Fruit fly (Drosophila melanogaster) whole organism, prepupa: ENCODE results near the gene Cpr62Bb.
A peak's percentile ranks its signal among the peaks of the same experiment; 100 is the strongest.

Source experiments
- CG10631 ChIP-seq: fragments of 200-800 bp; sonication (Bioruptor generic); optimal IDR thresholded peaks from 2 replicates; lab custom pipeline; 2016; ENCODE audit warnings: missing biosample characterization, missing genetic modification characterization
- CG10669 ChIP-seq: fragments of 200-800 bp; sonication (Bioruptor generic); optimal IDR thresholded peaks from 3 replicates; lab custom pipeline; 2018; ENCODE audit warnings: missing biosample characterization, mild to moderate bottlenecking, missing genetic modification characterization, moderate library complexity
- CG11294 ChIP-seq: fragments of 200-800 bp; sonication (Bioruptor generic); IDR thresholded peaks from 2 replicates; pipeline ENCODE4 v1.3.6; 2022; ENCODE audit warnings: missing biosample characterization, missing genetic modification characterization
- CG11762 ChIP-seq: fragments of 200-800 bp; sonication (Bioruptor generic); optimal IDR thresholded peaks from 3 replicates; lab custom pipeline; 2016; ENCODE audit warnings: missing biosample characterization, missing genetic modification characterization; ENCODE audit not compliant: insufficient read depth
- CG11902 ChIP-seq: fragments of 200-800 bp; sonication (Bioruptor generic); optimal IDR thresholded peaks from 3 replicates; lab custom pipeline; 2016; ENCODE audit warnings: missing biosample characterization, missing genetic modification characterization
- CG1621 ChIP-seq: fragments of 200-800 bp; sonication (Bioruptor generic); optimal IDR thresholded peaks from 3 replicates; lab custom pipeline; 2018; ENCODE audit warnings: missing biosample characterization, mild to moderate bottlenecking, missing genetic modification characterization
- CG16779 ChIP-seq: fragments of 200-800 bp; sonication (Bioruptor generic); optimal IDR thresholded peaks from 3 replicates; lab custom pipeline; 2017; ENCODE audit warnings: missing biosample characterization, mild to moderate bottlenecking, missing genetic modification characterization
- CG3032 ChIP-seq: fragments of 200-800 bp; optimal IDR thresholded peaks from 2 replicates; lab custom pipeline; 2019; ENCODE audit warnings: missing biosample characterization, mild to moderate bottlenecking, missing genetic modification characterization, moderate library complexity
- CG32006 ChIP-seq: fragments of 200-800 bp; sonication (Bioruptor generic); optimal IDR thresholded peaks from 3 replicates; lab custom pipeline; 2017; ENCODE audit warnings: missing biosample characterization, mild to moderate bottlenecking, missing genetic modification characterization
- CG34406 ChIP-seq: fragments of 200-800 bp; sonication (Bioruptor generic); optimal IDR thresholded peaks from 3 replicates; lab custom pipeline; 2016; ENCODE audit warnings: missing biosample characterization, missing genetic modification characterization
- CG3919 ChIP-seq: fragments of 200-800 bp; sonication (Bioruptor generic); optimal IDR thresholded peaks from 3 replicates; lab custom pipeline; 2016; ENCODE audit warnings: missing biosample characterization, missing genetic modification characterization
- CG4318 ChIP-seq: fragments of 200-800 bp; sonication (Bioruptor generic); optimal IDR thresholded peaks from 3 replicates; lab custom pipeline; 2017; ENCODE audit warnings: missing biosample characterization, mild to moderate bottlenecking, missing genetic modification characterization
- CG6163 ChIP-seq: fragments of 200-800 bp; sonication (Bioruptor generic); IDR thresholded peaks from 3 replicates; pipeline ENCODE4 v1.3.6; 2022; ENCODE audit warnings: missing biosample characterization, missing genetic modification characterization
- CG6276 ChIP-seq: fragments of 200-800 bp; sonication (Bioruptor generic); optimal IDR thresholded peaks from 2 replicates; lab custom pipeline; 2017; ENCODE audit warnings: missing biosample characterization, mild to moderate bottlenecking, missing genetic modification characterization
- CG6792 ChIP-seq: fragments of 200-800 bp; sonication (Bioruptor generic); optimal IDR thresholded peaks from 3 replicates; lab custom pipeline; 2016; ENCODE audit warnings: missing biosample characterization, missing genetic modification characterization
- CG6808 ChIP-seq: fragments of 200-800 bp; sonication (Bioruptor generic); optimal IDR thresholded peaks from 3 replicates; lab custom pipeline; 2017; ENCODE audit warnings: missing biosample characterization, missing genetic modification characterization, mild to moderate bottlenecking, moderate library complexity, missing genetic modification reagents
- CG6854 ChIP-seq: fragments of 200-800 bp; sonication (Bioruptor generic); optimal IDR thresholded peaks from 2 replicates; lab custom pipeline; 2017; ENCODE audit warnings: missing biosample characterization, mild to moderate bottlenecking, missing genetic modification characterization
- CG7368 ChIP-seq: fragments of 200-800 bp; sonication (Bioruptor generic); optimal IDR thresholded peaks from 3 replicates; lab custom pipeline; 2016; ENCODE audit warnings: missing biosample characterization, missing genetic modification characterization
- CG8119 ChIP-seq: fragments of 200-800 bp; sonication (Bioruptor generic); IDR thresholded peaks from 3 replicates; pipeline ENCODE4 v1.3.6; 2022; ENCODE audit warnings: missing biosample characterization, missing genetic modification characterization
- CG8632 ChIP-seq: fragments of 200-800 bp; sonication (Bioruptor generic); optimal IDR thresholded peaks from 3 replicates; lab custom pipeline; 2016; ENCODE audit warnings: missing biosample characterization, missing genetic modification characterization
- CG9139 ChIP-seq: fragments of 200-800 bp; sonication (Bioruptor generic); optimal IDR thresholded peaks from 3 replicates; lab custom pipeline; 2017; ENCODE audit warnings: missing biosample characterization, mild to moderate bottlenecking, missing genetic modification characterization
- Eip75B ChIP-seq: fragments of 200-800 bp; sonication (Bioruptor generic); optimal IDR thresholded peaks from 3 replicates; lab custom pipeline; 2016; ENCODE audit warnings: missing biosample characterization, missing genetic modification characterization
- Eip93F ChIP-seq: fragments of 200-800 bp; sonication (Bioruptor generic); optimal IDR thresholded peaks from 2 replicates; lab custom pipeline; 2016; ENCODE audit warnings: missing biosample characterization, mild to moderate bottlenecking, missing genetic modification characterization
- Ets21C ChIP-seq: fragments of 200-800 bp; sonication (Bioruptor generic); optimal IDR thresholded peaks from 3 replicates; lab custom pipeline; 2016; ENCODE audit warnings: missing biosample characterization, missing genetic modification characterization
- Ets96B ChIP-seq: fragments of 200-800 bp; optimal IDR thresholded peaks from 2 replicates; lab custom pipeline; 2019; ENCODE audit warnings: missing biosample characterization, mild to moderate bottlenecking, missing genetic modification characterization, moderate library complexity
- Gug ChIP-seq: fragments of 200-800 bp; sonication (Bioruptor generic); IDR thresholded peaks from 2 replicates; pipeline ENCODE4 v1.3.6; 2022; ENCODE audit warnings: missing biosample characterization, missing genetic modification characterization
- Hr39 ChIP-seq: fragments of 200-800 bp; sonication (Bioruptor generic); optimal IDR thresholded peaks from 2 replicates; lab custom pipeline; 2016; ENCODE audit warnings: missing biosample characterization, missing genetic modification characterization
- Hr4 ChIP-seq: fragments of 200-800 bp; sonication (Bioruptor generic); optimal IDR thresholded peaks from 3 replicates; lab custom pipeline; 2016; ENCODE audit warnings: missing biosample characterization, missing genetic modification characterization
- Lpt ChIP-seq: fragments of 200-800 bp; sonication (Bioruptor generic); optimal IDR thresholded peaks from 3 replicates; lab custom pipeline; 2016; ENCODE audit warnings: missing biosample characterization, missing genetic modification characterization
- Met ChIP-seq: fragments of 200-800 bp; sonication (Bioruptor generic); optimal IDR thresholded peaks from 3 replicates; lab custom pipeline; 2016; ENCODE audit warnings: missing biosample characterization, missing genetic modification characterization
- OdsH ChIP-seq: fragments of 200-800 bp; sonication (Bioruptor generic); optimal IDR thresholded peaks from 3 replicates; lab custom pipeline; 2016; ENCODE audit warnings: missing biosample characterization, missing genetic modification characterization
- Smox ChIP-seq: fragments of 200-800 bp; sonication (Bioruptor generic); optimal IDR thresholded peaks from 3 replicates; lab custom pipeline; 2016; ENCODE audit warnings: missing biosample characterization, missing genetic modification characterization
- Sox102F ChIP-seq: fragments of 200-800 bp; sonication (Bioruptor generic); optimal IDR thresholded peaks from 2 replicates; lab custom pipeline; 2016; ENCODE audit warnings: missing biosample characterization, mild to moderate bottlenecking, missing genetic modification characterization
- Sox14 ChIP-seq: fragments of 200-800 bp; sonication (Bioruptor generic); optimal IDR thresholded peaks from 3 replicates; lab custom pipeline; 2016; ENCODE audit warnings: missing biosample characterization, missing genetic modification characterization
- Sox15 ChIP-seq: fragments of 200-800 bp; sonication (Bioruptor generic); optimal IDR thresholded peaks from 3 replicates; lab custom pipeline; 2016; ENCODE audit warnings: missing biosample characterization, missing genetic modification characterization
- acj6 ChIP-seq: fragments of 200-800 bp; sonication (Bioruptor generic); optimal IDR thresholded peaks from 3 replicates; lab custom pipeline; 2016; ENCODE audit warnings: missing biosample characterization, missing genetic modification characterization
- cyc ChIP-seq: fragments of 200-800 bp; sonication (Bioruptor generic); optimal IDR thresholded peaks from 3 replicates; lab custom pipeline; 2016; ENCODE audit warnings: missing biosample characterization, missing genetic modification characterization
- dac ChIP-seq: fragments of 200-800 bp; sonication (Bioruptor generic); optimal IDR thresholded peaks from 2 replicates; lab custom pipeline; 2017; ENCODE audit warnings: missing biosample characterization, mild to moderate bottlenecking, missing genetic modification characterization
- dsx ChIP-seq: fragments of 200-800 bp; optimal IDR thresholded peaks from 3 replicates; lab custom pipeline; 2019; ENCODE audit warnings: missing biosample characterization, mild to moderate bottlenecking, missing genetic modification characterization, moderate library complexity; ENCODE audit not compliant: poor library complexity, severe bottlenecking
- eg ChIP-seq: fragments of 200-800 bp; sonication (Bioruptor generic); IDR thresholded peaks from 3 replicates; pipeline ENCODE4 v1.3.6; 2022; ENCODE audit warnings: missing biosample characterization, missing genetic modification characterization
- fd59A ChIP-seq: fragments of 200-800 bp; sonication (Bioruptor generic); optimal IDR thresholded peaks from 2 replicates; lab custom pipeline; 2017; ENCODE audit warnings: missing biosample characterization, mild to moderate bottlenecking, missing genetic modification characterization, missing genetic modification reagents
- fd85E ChIP-seq: fragments of 200-800 bp; sonication (Bioruptor generic); optimal IDR thresholded peaks from 3 replicates; lab custom pipeline; 2016; ENCODE audit warnings: missing biosample characterization, missing genetic modification characterization
- fkh ChIP-seq: fragments of 200-800 bp; sonication (Bioruptor generic); optimal IDR thresholded peaks from 3 replicates; lab custom pipeline; 2017; ENCODE audit warnings: missing biosample characterization, mild to moderate bottlenecking, missing genetic modification characterization, moderate library complexity
- lz ChIP-seq: fragments of 200-800 bp; sonication (Bioruptor generic); optimal IDR thresholded peaks from 3 replicates; lab custom pipeline; 2016; ENCODE audit warnings: missing biosample characterization, missing genetic modification characterization
- net ChIP-seq: fragments of 200-800 bp; sonication (Bioruptor generic); optimal IDR thresholded peaks from 3 replicates; lab custom pipeline; 2016; ENCODE audit warnings: missing biosample characterization, missing genetic modification characterization
- pdm3 ChIP-seq: fragments of 200-800 bp; sonication (Bioruptor generic); optimal IDR thresholded peaks from 3 replicates; lab custom pipeline; 2016; ENCODE audit warnings: missing biosample characterization, missing genetic modification characterization
- salr ChIP-seq, 2 experiments: fragments of 200-800 bp; sonication (Bioruptor generic); optimal IDR thresholded peaks; 3 replicates each; lab custom pipeline; 2016 to 2018; ENCODE audit warnings: missing biosample characterization in 2 of 2, missing genetic modification characterization in 2 of 2, mild to moderate bottlenecking in 1 of 2
- ss ChIP-seq, 2 experiments: fragments of 200-800 bp; sonication (Bioruptor generic); optimal IDR thresholded peaks; 2 replicates in 1 of 2; 3 replicates in 1 of 2; lab custom pipeline; 2017 to 2018; ENCODE audit warnings: mild to moderate bottlenecking in 2 of 2, missing biosample characterization in 2 of 2, missing genetic modification characterization in 2 of 2, moderate library complexity in 1 of 2
- svp ChIP-seq: fragments of 200-800 bp; sonication (Bioruptor generic); peaks from one replicate; lab custom pipeline; 2016; ENCODE audit warnings: missing biosample characterization, missing genetic modification characterization
- topi ChIP-seq: fragments of 200-800 bp; sonication (Bioruptor generic); optimal IDR thresholded peaks from 3 replicates; lab custom pipeline; 2016; ENCODE audit warnings: missing biosample characterization, missing genetic modification characterization

The Cpr62Bb gene

DNA sequence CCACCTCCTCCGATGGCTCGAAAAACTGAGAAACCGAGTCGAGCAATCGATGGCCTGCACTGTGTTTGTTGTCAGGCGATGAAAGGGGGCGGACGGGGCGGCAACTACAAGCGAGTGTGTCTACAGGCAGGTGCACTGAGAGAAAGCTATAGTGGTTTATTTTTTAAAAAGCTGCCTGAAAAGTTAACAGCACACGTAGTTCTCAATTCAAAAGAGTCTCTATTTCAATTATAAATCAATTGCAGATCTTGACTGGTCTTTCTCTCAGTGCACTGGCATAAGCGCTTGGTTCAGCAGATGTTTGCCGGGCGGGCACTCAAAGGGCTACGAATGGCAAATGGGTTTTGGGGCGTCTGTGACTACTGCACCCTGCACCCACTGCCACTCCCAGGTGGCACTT is 45.7 kb upstream of the Cpr62Bb start (continued):
- TF ChIP-seq CG6163 (peak; percentile 83), CG9139 (GFP tag; lab: Kevin White, UChicago) (peak; percentile 8), CG8632 (GFP tag; lab: Kevin White, UChicago) (no peak), CG6808 (GFP tag; lab: Kevin White, UChicago) (peak; percentile 38), Sox15 (GFP tag; lab: Kevin White, UChicago) (no peak), Hr39 (GFP tag; lab: Kevin White, UChicago) (no peak), Lpt (GFP tag; lab: Kevin White, UChicago) (no peak)

DNA sequence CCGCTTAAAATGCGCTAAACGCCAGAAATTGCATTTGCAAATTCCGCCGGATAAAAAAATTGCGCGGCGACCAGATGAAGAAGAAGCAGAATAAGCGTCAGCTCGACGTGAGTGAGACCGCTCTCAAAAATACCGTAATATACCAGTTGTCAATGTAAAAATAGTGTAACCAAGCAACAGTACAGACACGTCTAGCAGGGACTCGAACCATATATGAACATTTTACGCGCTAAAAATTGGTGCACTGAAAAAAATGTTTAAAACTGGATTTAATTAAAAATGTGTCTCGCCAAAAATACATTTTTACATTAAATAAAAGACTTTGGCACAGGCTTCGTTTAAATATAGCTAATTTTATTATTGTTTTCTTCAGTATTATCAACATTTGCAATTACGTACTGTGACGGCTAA is 41.3 kb upstream of the Cpr62Bb start, which contains the start of gene dre4:
Gene dre4, minus strand, starts transcription at position 98 of the 411 bp plus-strand sequence.
- TF ChIP-seq Eip75B (GFP tag; lab: Kevin White, UChicago) (no peak), fd85E (GFP tag; lab: Kevin White, UChicago) (no peak), Hr4 (peak; percentile 68), Gug (peak; percentile 22; the same call in 1 of the 2 replicates), CG9139 (GFP tag; lab: Kevin White, UChicago) (no peak), CG6276 (GFP tag; lab: Kevin White, UChicago) (peak; percentile 62), ss (GFP tag; optimal IDR thresholded peaks at IDR 0.05; lab: Kevin White, UChicago) (no peak), CG11294 (peak; percentile 42; the same call in 1 of the 2 replicates), CG3919 (GFP tag; lab: Kevin White, UChicago) (no peak), Met (GFP tag; lab: Kevin White, UChicago) (no peak), Smox (GFP tag; lab: Kevin White, UChicago) (no peak), CG11762 (GFP tag; lab: Kevin White, UChicago) (peak; percentile 6), dsx (GFP tag; lab: Kevin White, UChicago) (peak; percentile 45), CG32006 (GFP tag; lab: Kevin White, UChicago) (peak; percentile 60), dac (GFP tag; lab: Kevin White, UChicago) (no peak), CG8632 (GFP tag; lab: Kevin White, UChicago) (peak; percentile 50), Sox15 (GFP tag; lab: Kevin White, UChicago) (peak; percentile 26), fkh (GFP tag; lab: Kevin White, UChicago) (no peak), lz (peak; percentile 59), pdm3 (GFP tag; lab: Kevin White, UChicago) (no peak), CG34406 (GFP tag; lab: Kevin White, UChicago) (peak; percentile 42), CG7368 (peak; percentile 52), CG3032 (tag; lab: Kevin White, UChicago) (peak; percentile 51), CG10631 (no peak), svp (GFP tag; lab: Kevin White, UChicago) (no peak), CG6792 (GFP tag; lab: Kevin White, UChicago) (peak; percentile 58), fd59A (no peak), Ets21C (GFP tag; lab: Kevin White, UChicago) (peak; percentile 35), eg (GFP tag; lab: Robert Waterston, UW) (peak; percentile 86), Sox14 (peak; percentile 75), acj6 (no peak), Lpt (GFP tag; lab: Kevin White, UChicago) (peak; percentile 31), CG10669 (GFP tag; lab: Kevin White, UChicago) (no peak), CG6854 (GFP tag; lab: Kevin White, UChicago) (no peak), CG4318 (GFP tag; lab: Kevin White, UChicago) (no peak), OdsH (GFP tag; lab: Kevin White, UChicago) (no peak), cyc (GFP tag; lab: Kevin White, UChicago) (peak; percentile 71), Eip93F (GFP tag; lab: Kevin White, UChicago) (no peak), CG1621 (tag; lab: Kevin White, UChicago) (peak; percentile 100), salr (GFP tag; optimal IDR thresholded peaks at IDR 0.05; lab: Kevin White, UChicago) (peak in 1 of 2 experiments; percentile 22), Sox102F (GFP tag; lab: Kevin White, UChicago) (peak; percentile 59), net (GFP tag; lab: Kevin White, UChicago) (peak; percentile 46), CG16779 (tag; lab: Kevin White, UChicago) (peak; percentile 19), CG11902 (GFP tag; lab: Kevin White, UChicago) (peak; percentile 7), topi (GFP tag; lab: Kevin White, UChicago) (peak; percentile 63), CG8119 (peak; percentile 78), Ets96B (tag; lab: Kevin White, UChicago) (peak; percentile 68)
